Worm (Caenorhabditis elegans): Measurements from ENCODE around the gene C17G10.13.

The C17G10.13 gene

ce11 chrII:5585788-5586187 is 3.8 kb downstream of the C17G10.13 start, which contains the start of gene lys-8 (continued):
- TF ChIP-seq nhr-11 (tag; optimal IDR thresholded peaks at IDR 0.05), result no peak
- TF ChIP-seq T20F7.1 (GFP tag; optimal IDR thresholded peaks at IDR 0.05), result peak; percentile 45
- TF ChIP-seq ceh-44 (GFP tag; IDR thresholded peaks at IDR 0.05), result no peak
- no peak for TF ChIP-seq fos-1 (tag; optimal IDR thresholded peaks at IDR 0.05)
- TF ChIP-seq ctbp-1 (GFP tag; IDR thresholded peaks at IDR 0.05), result no peak
- TF ChIP-seq lin-13 (GFP tag; optimal IDR thresholded peaks at IDR 0.05), result peak; percentile 13
- no peak for TF ChIP-seq F49E8.2 (tag; optimal IDR thresholded peaks at IDR 0.05; ENCODE audit: borderline replicate concordance)
- no peak for TF ChIP-seq T26A8.4 (GFP tag; IDR thresholded peaks at IDR 0.05)
- no peak for TF ChIP-seq nhr-42 (GFP tag; IDR thresholded peaks at IDR 0.05)
- no peak for TF ChIP-seq ZK337.2 (GFP tag; IDR thresholded peaks at IDR 0.05)
- no peak for TF ChIP-seq aly-2 (tag; optimal IDR thresholded peaks at IDR 0.05)
- no peak for TF ChIP-seq ceh-32 (tag; optimal IDR thresholded peaks at IDR 0.05; ENCODE audit: poor library complexity)
- no peak for TF ChIP-seq zip-11 (GFP tag; IDR thresholded peaks at IDR 0.05)
- TF ChIP-seq aha-1 (tag), result no peak
- no peak for TF ChIP-seq pha-4 (GFP tag; IDR thresholded peaks at IDR 0.05)
- no peak for TF ChIP-seq pha-4 (tag; optimal IDR thresholded peaks at IDR 0.05)
- TF ChIP-seq zip-2 (tag; optimal IDR thresholded peaks at IDR 0.05), result no peak
- peak; percentile 86 for TF ChIP-seq ceh-20 (GFP tag; IDR thresholded peaks at IDR 0.05)
- no peak for TF ChIP-seq ZK546.5 (tag; optimal IDR thresholded peaks at IDR 0.05)
- TF ChIP-seq F26F4.8 (GFP tag; conservative IDR thresholded peaks at IDR 0.05), result no peak
- TF ChIP-seq madf-9 (GFP tag; conservative IDR thresholded peaks at IDR 0.05), result no peak
- peak; percentile 16 for TF ChIP-seq nhr-102 (tag; optimal IDR thresholded peaks at IDR 0.05)
- TF ChIP-seq tag-97 (GFP tag; IDR thresholded peaks at IDR 0.05), result no peak
- peak; percentile 90 for TF ChIP-seq hlh-11 (tag; optimal IDR thresholded peaks at IDR 0.05)
- no peak for TF ChIP-seq hlh-30 (tag; optimal IDR thresholded peaks at IDR 0.05; ENCODE audit: insufficient read depth)
- TF ChIP-seq ceh-28 (tag; optimal IDR thresholded peaks at IDR 0.05), result no peak
- TF ChIP-seq D1046.2 (GFP tag; IDR thresholded peaks at IDR 0.05), result no peak
- no peak for TF ChIP-seq unc-130 (GFP tag; optimal IDR thresholded peaks at IDR 0.05)
- no peak for TF ChIP-seq mes-2 (tag; optimal IDR thresholded peaks at IDR 0.05; ENCODE audit: poor library complexity, severe bottlenecking)
- TF ChIP-seq ces-1 (GFP tag; optimal IDR thresholded peaks at IDR 0.05), result no peak
- peak; percentile 33 for TF ChIP-seq nhr-48 (tag; optimal IDR thresholded peaks at IDR 0.05)
- TF ChIP-seq ztf-11 (tag; optimal IDR thresholded peaks at IDR 0.05), result no peak
- TF ChIP-seq dpl-1 (GFP tag; optimal IDR thresholded peaks at IDR 0.05), result no peak
- TF ChIP-seq spr-3 (GFP tag; optimal IDR thresholded peaks at IDR 0.05), result no peak
- TF ChIP-seq mdl-1 (tag; optimal IDR thresholded peaks at IDR 0.05), result peak in 1 of 2 experiments; percentile 17
- no peak for TF ChIP-seq daf-8 (GFP tag; IDR thresholded peaks at IDR 0.05)
- TF ChIP-seq daf-19 (GFP tag; conservative IDR thresholded peaks at IDR 0.05), result no peak
- no peak for TF ChIP-seq nhr-237 (tag; optimal IDR thresholded peaks at IDR 0.05)
- no peak for TF ChIP-seq Y105C5A.15 (GFP tag; IDR thresholded peaks at IDR 0.05)
- TF ChIP-seq mdt-29 (GFP tag; IDR thresholded peaks at IDR 0.05), result no peak
- no peak for TF ChIP-seq zfp-2 (tag; optimal IDR thresholded peaks at IDR 0.05)
- TF ChIP-seq F44E2.7 (GFP tag; IDR thresholded peaks at IDR 0.05), result no peak
- no peak for TF ChIP-seq nhr-25 (tag; optimal IDR thresholded peaks at IDR 0.05; ENCODE audit: borderline replicate concordance, insufficient read depth)
- peak; percentile 54 for TF ChIP-seq lin-1 (GFP tag; IDR thresholded peaks at IDR 0.05)
- TF ChIP-seq saeg-2 (GFP tag; IDR thresholded peaks at IDR 0.05), result no peak
- no peak for TF ChIP-seq lin-29 (GFP tag; IDR thresholded peaks at IDR 0.05)
- TF ChIP-seq lsy-2 (tag; optimal IDR thresholded peaks at IDR 0.05), result no peak
- TF ChIP-seq lin-38 (GFP tag; IDR thresholded peaks at IDR 0.05), result no peak
- TF ChIP-seq Y48G9A.11 (GFP tag; IDR thresholded peaks at IDR 0.05), result no peak
- TF ChIP-seq skn-1 (tag; optimal IDR thresholded peaks at IDR 0.05), result no peak
- TF ChIP-seq attf-4 (tag; optimal IDR thresholded peaks at IDR 0.05), result no peak
- no peak for TF ChIP-seq rbr-2 (tag; optimal IDR thresholded peaks at IDR 0.05)
- TF ChIP-seq lin-15B (tag; optimal IDR thresholded peaks at IDR 0.05), result no peak

Data from whole organism, L4 larva.